Fruit fly (Drosophila melanogaster) whole organism, embryonic: Measurements from ENCODE around the gene CG31542.

Experiments used
- ATbp ChIP-seq: fragments of 200-800 bp; sonication (Bioruptor generic); optimal IDR thresholded peaks from 2 replicates; lab custom pipeline; 2017; ENCODE audit warnings: missing biosample characterization, mild to moderate bottlenecking, missing genetic modification characterization, missing genetic modification reagents
- BEAF-32 ChIP-seq: fragments of 200-800 bp; sonication (Bioruptor generic); optimal IDR thresholded peaks from 3 replicates; lab custom pipeline; 2017; ENCODE audit warnings: missing biosample characterization, missing genetic modification characterization, mild to moderate bottlenecking, moderate library complexity, missing genetic modification reagents
- CG10366 ChIP-seq: fragments of 200-800 bp; sonication (Bioruptor generic); IDR thresholded peaks from 2 replicates; pipeline ENCODE4 v1.3.6; 2022; ENCODE audit warnings: missing biosample characterization, missing genetic modification characterization
- CG10543 ChIP-seq: fragments of 200-800 bp; sonication (Bioruptor generic); optimal IDR thresholded peaks from 3 replicates; lab custom pipeline; 2017; ENCODE audit warnings: missing biosample characterization, mild to moderate bottlenecking, missing genetic modification characterization, moderate library complexity
- CG12155 ChIP-seq: fragments of 200-800 bp; sonication (Bioruptor generic); optimal IDR thresholded peaks from 3 replicates; lab custom pipeline; 2016; ENCODE audit warnings: missing biosample characterization, missing genetic modification characterization
- CG14667 ChIP-seq: fragments of 200-800 bp; sonication (Bioruptor generic); IDR thresholded peaks from 2 replicates; pipeline ENCODE4 v1.3.6; 2022; ENCODE audit warnings: missing biosample characterization, missing genetic modification characterization
- CG2129 ChIP-seq: fragments of 200-800 bp; sonication (Bioruptor generic); IDR thresholded peaks from 2 replicates; pipeline ENCODE4 v1.3.6; 2022; ENCODE audit warnings: missing biosample characterization, missing genetic modification characterization; ENCODE audit not compliant: partially characterized antibody
- CG2678 ChIP-seq: fragments of 200-800 bp; sonication (Bioruptor generic); optimal IDR thresholded peaks from 3 replicates; lab custom pipeline; 2019; ENCODE audit warnings: missing biosample characterization, mild to moderate bottlenecking, missing genetic modification characterization, moderate library complexity
- CG2875 ChIP-seq: fragments of 200-800 bp; sonication (Bioruptor generic); optimal IDR thresholded peaks from 2 replicates; lab custom pipeline; 2017; ENCODE audit warnings: missing biosample characterization, mild to moderate bottlenecking, missing genetic modification characterization, missing genetic modification reagents
- CG4707 ChIP-seq: fragments of 200-800 bp; sonication (Bioruptor generic); optimal IDR thresholded peaks from 2 replicates; lab custom pipeline; 2018; ENCODE audit warnings: missing biosample characterization, mild to moderate bottlenecking, missing genetic modification characterization, moderate library complexity
- CG6813 ChIP-seq: fragments of 200-800 bp; sonication (Bioruptor generic); optimal IDR thresholded peaks from 2 replicates; lab custom pipeline; 2017; ENCODE audit warnings: missing biosample characterization, missing genetic modification characterization, mild to moderate bottlenecking, moderate library complexity, missing genetic modification reagents
- CG7745 ChIP-seq: fragments of 200-800 bp; sonication (Bioruptor generic); optimal IDR thresholded peaks from 2 replicates; lab custom pipeline; 2018; ENCODE audit warnings: missing biosample characterization, mild to moderate bottlenecking, missing genetic modification characterization, moderate library complexity
- CG8359 ChIP-seq: fragments of 200-800 bp; sonication (Bioruptor generic); optimal IDR thresholded peaks from 2 replicates; lab custom pipeline; 2017; ENCODE audit warnings: missing biosample characterization, mild to moderate bottlenecking, missing genetic modification characterization, borderline replicate concordance
- Dll ChIP-seq: fragments of 200-800 bp; sonication (Bioruptor generic); IDR thresholded peaks from 4 replicates; pipeline ENCODE4 v1.3.6; 2022; ENCODE audit warnings: missing biosample characterization, missing genetic modification characterization; ENCODE audit not compliant: partially characterized antibody
- H2.0 ChIP-seq: fragments of 200-800 bp; sonication (Bioruptor generic); IDR thresholded peaks from 2 replicates; pipeline ENCODE4 v1.3.6; 2022; ENCODE audit warnings: missing biosample characterization, missing genetic modification characterization
- Hmr ChIP-seq: fragments of 200-800 bp; sonication (Bioruptor generic); optimal IDR thresholded peaks from 3 replicates; lab custom pipeline; 2017; ENCODE audit warnings: mild to moderate bottlenecking, missing biosample characterization, missing genetic modification reagents, missing genetic modification characterization
- Kr ChIP-seq: fragments of 200-800 bp; sonication (Bioruptor generic); optimal IDR thresholded peaks from 2 replicates; lab custom pipeline; 2017; ENCODE audit warnings: missing biosample characterization, mild to moderate bottlenecking, missing genetic modification characterization
- Lim3 ChIP-seq: fragments of 200-800 bp; sonication (Bioruptor generic); IDR thresholded peaks from 2 replicates; pipeline ENCODE4 v1.3.6; 2022; ENCODE audit warnings: missing biosample characterization, missing genetic modification characterization
- Meics ChIP-seq: fragments of 200-800 bp; sonication (Bioruptor generic); optimal IDR thresholded peaks from 2 replicates; lab custom pipeline; 2017; ENCODE audit warnings: missing biosample characterization, mild to moderate bottlenecking, missing genetic modification characterization
- PHDP ChIP-seq: fragments of 200-800 bp; sonication (Bioruptor generic); optimal IDR thresholded peaks from 3 replicates; lab custom pipeline; 2018; ENCODE audit warnings: missing biosample characterization, mild to moderate bottlenecking, missing genetic modification characterization, moderate library complexity
- Rfx ChIP-seq: fragments of 200-800 bp; sonication (Bioruptor generic); IDR thresholded peaks from 2 replicates; pipeline ENCODE4 v1.3.6; 2022; ENCODE audit warnings: missing biosample characterization, missing genetic modification characterization
- Xrp1 ChIP-seq: fragments of 200-800 bp; sonication (Bioruptor generic); IDR thresholded peaks from 2 replicates; pipeline ENCODE4 v1.3.6; 2022; ENCODE audit warnings: missing biosample characterization, missing genetic modification characterization
- ac ChIP-seq: fragments of 200-800 bp; sonication (Bioruptor generic); optimal IDR thresholded peaks from 3 replicates; lab custom pipeline; 2017; ENCODE audit warnings: missing biosample characterization, mild to moderate bottlenecking, missing genetic modification characterization
- ase ChIP-seq: fragments of 200-800 bp; sonication (Bioruptor generic); IDR thresholded peaks from 3 replicates; pipeline ENCODE4 v1.3.6; 2022; ENCODE audit warnings: missing biosample characterization, missing genetic modification characterization
- chinmo ChIP-seq: fragments of 200-800 bp; sonication (Bioruptor generic); IDR thresholded peaks from 4 replicates; pipeline ENCODE4 v1.3.6; 2022; ENCODE audit warnings: missing biosample characterization, missing genetic modification characterization; ENCODE audit not compliant: partially characterized antibody
- disco-r ChIP-seq: fragments of 200-800 bp; sonication (Bioruptor generic); optimal IDR thresholded peaks from 2 replicates; lab custom pipeline; 2016; ENCODE audit warnings: missing biosample characterization, missing genetic modification characterization
- dmrt11E ChIP-seq: fragments of 200-800 bp; sonication (Bioruptor generic); optimal IDR thresholded peaks from 3 replicates; lab custom pipeline; 2018; ENCODE audit warnings: missing biosample characterization, mild to moderate bottlenecking, missing genetic modification characterization, moderate library complexity
- emc ChIP-seq: fragments of 200-800 bp; sonication (Bioruptor generic); optimal IDR thresholded peaks from 2 replicates; lab custom pipeline; 2016; ENCODE audit warnings: missing biosample characterization, missing genetic modification characterization
- fd102C ChIP-seq: fragments of 200-800 bp; sonication (Bioruptor generic); optimal IDR thresholded peaks from 2 replicates; lab custom pipeline; 2018; ENCODE audit warnings: missing biosample characterization, mild to moderate bottlenecking, missing genetic modification characterization, moderate library complexity
- grn ChIP-seq: fragments of 200-800 bp; sonication (Bioruptor generic); optimal IDR thresholded peaks from 3 replicates; lab custom pipeline; 2017; ENCODE audit warnings: missing biosample characterization, missing genetic modification characterization
- gsb-n ChIP-seq: fragments of 200-800 bp; sonication (Bioruptor generic); optimal IDR thresholded peaks from 3 replicates; lab custom pipeline; 2018; ENCODE audit warnings: missing biosample characterization, mild to moderate bottlenecking, missing genetic modification characterization
- hbn ChIP-seq: fragments of 200-800 bp; sonication (Bioruptor generic); IDR thresholded peaks from 2 replicates; pipeline ENCODE4 v1.3.6; 2022; ENCODE audit warnings: missing biosample characterization, missing genetic modification characterization; ENCODE audit not compliant: partially characterized antibody
- knrl ChIP-seq: fragments of 200-800 bp; sonication (Bioruptor generic); IDR thresholded peaks from 3 replicates; pipeline ENCODE4 v1.3.6; 2022; ENCODE audit warnings: missing biosample characterization, missing genetic modification characterization; ENCODE audit not compliant: partially characterized antibody
- lab ChIP-seq: fragments of 200-800 bp; sonication (Bioruptor generic); optimal IDR thresholded peaks from 3 replicates; lab custom pipeline; 2017; ENCODE audit warnings: missing biosample characterization, missing genetic modification characterization, mild to moderate bottlenecking, moderate library complexity, missing genetic modification reagents
- lov ChIP-seq, 2 experiments: fragments of 200-800 bp in 1 of 2; fragments of >200 bp in 1 of 2; sonication (Bioruptor generic) in 1 of 2; IDR thresholded peaks in 1 of 2; optimal IDR thresholded peaks in 1 of 2; 2 replicates in 1 of 2; 3 replicates in 1 of 2; pipeline versions ENCODE4 v1.3.6 to Lab custom; 2017 to 2022; ENCODE audit warnings: missing biosample characterization in 1 of 2, missing genetic modification characterization in 1 of 2
- pan ChIP-seq, 4 experiments: fragments of >200 bp in 3 of 4; fragments of 200-800 bp in 1 of 4; sonication (Bioruptor generic) in 1 of 4; optimal IDR thresholded peaks in 3 of 4; IDR thresholded peaks in 1 of 4; 2 replicates each; pipeline versions ENCODE4 v1.3.6 to Lab custom; 2017 to 2022; ENCODE audit warnings: missing biosample characterization in 2 of 4, missing genetic modification characterization in 2 of 4, mixed read lengths in 1 of 4
- pb ChIP-seq: fragments of 200-800 bp; sonication (Bioruptor generic); optimal IDR thresholded peaks from 3 replicates; lab custom pipeline; 2016; ENCODE audit warnings: missing biosample characterization, missing genetic modification characterization
- run ChIP-seq: fragments of 200-800 bp; sonication (Bioruptor generic); optimal IDR thresholded peaks from 3 replicates; lab custom pipeline; 2018; ENCODE audit warnings: missing biosample characterization, mild to moderate bottlenecking, missing genetic modification characterization
- sd ChIP-seq: fragments of 200-800 bp; sonication (Bioruptor generic); optimal IDR thresholded peaks from 3 replicates; lab custom pipeline; 2018; ENCODE audit warnings: missing biosample characterization, mild to moderate bottlenecking, missing genetic modification characterization, moderate library complexity
- sens ChIP-seq: fragments of 200-800 bp; sonication (Bioruptor generic); peaks from one replicate; lab custom pipeline; 2016; ENCODE audit warnings: missing biosample characterization, missing genetic modification characterization
- tgo ChIP-seq: fragments of 200-800 bp; sonication (Bioruptor generic); IDR thresholded peaks from 3 replicates; pipeline ENCODE4 v1.3.6; 2022; ENCODE audit warnings: missing biosample characterization, missing genetic modification characterization
- toy ChIP-seq: fragments of 200-800 bp; sonication (Bioruptor generic); IDR thresholded peaks from 2 replicates; pipeline ENCODE4 v1.3.6; 2022; ENCODE audit warnings: missing biosample characterization, missing genetic modification characterization
- wek ChIP-seq: fragments of 200-800 bp; sonication (Bioruptor generic); optimal IDR thresholded peaks from 3 replicates; lab custom pipeline; 2018; ENCODE audit warnings: missing biosample characterization, mild to moderate bottlenecking, missing genetic modification characterization, moderate library complexity
- zen ChIP-seq: fragments of 200-800 bp; sonication (Bioruptor generic); optimal IDR thresholded peaks from 3 replicates; lab custom pipeline; 2018; ENCODE audit warnings: missing biosample characterization, mild to moderate bottlenecking, missing genetic modification characterization, moderate library complexity
- zen2 ChIP-seq: fragments of 200-800 bp; sonication (Bioruptor generic); IDR thresholded peaks from 3 replicates; pipeline ENCODE4 v1.3.6; 2022; ENCODE audit warnings: missing biosample characterization, missing genetic modification characterization; ENCODE audit not compliant: partially characterized antibody

Gene CG31542

dm6 chr3R:5369490-5370001 lies at the start of gene CG31542, which contains the start of gene CG34277:
Gene CG31542 (plus strand): TSS chr3R:5369540.
Gene CG34277 (plus strand): TSS chr3R:5369540.
- TF ChIP-seq Dll (GFP tag; lab: Robert Waterston, UW): no peak
- TF ChIP-seq lov (optimal IDR thresholded peaks at IDR 0.05; lab: Kevin White, UChicago): no peak
- 0 out of 3 replicates have a peak, but pooled peaks have one; percentile 28 for TF ChIP-seq lov (GFP tag; IDR thresholded peaks at IDR 0.05; lab: Robert Waterston, UW)
- peak; percentile 53; the same call in 1 of the 2 replicates for TF ChIP-seq CG14667 (GFP tag; lab: Robert Waterston, UW)
- TF ChIP-seq hbn (GFP tag; lab: Robert Waterston, UW): 0 out of 2 replicates have a peak, but pooled peaks have one; percentile 17
- TF ChIP-seq, all 482 proteins: peak for 3

dm6 chr3R:5320672-5321071 lies 48.7 kb upstream of the CG31542 start:
- TF ChIP-seq toy (GFP tag; lab: Robert Waterston, UW) (no peak), Xrp1 (GFP tag; lab: Robert Waterston, UW) (peak; percentile 26; the same call in 1 of the 2 replicates), fd102C (peak; percentile 34), CG2678 (peak; percentile 16), CG2129 (GFP tag; lab: Robert Waterston, UW) (no peak), zen2 (GFP tag; lab: Robert Waterston, UW) (no peak), Kr (peak; percentile 26), sd (peak; percentile 10), dmrt11E (tag; lab: Kevin White, UChicago) (peak; percentile 37), tgo (GFP tag; lab: Robert Waterston, UW) (no peak), pan (optimal IDR thresholded peaks at IDR 0.05; lab: Kevin White, UChicago) (no peak), pan (GFP tag; optimal IDR thresholded peaks at IDR 0.05 in 1 of 2, IDR thresholded peaks at IDR 0.05 in 1 of 2) (no peak), CG2875 (peak; percentile 1), BEAF-32 (no peak), zen (peak; percentile 46), emc (GFP tag; lab: Kevin White, UChicago) (no peak), CG12155 (GFP tag; lab: Kevin White, UChicago) (no peak), CG4707 (GFP tag; lab: Kevin White, UChicago) (peak; percentile 24), gsb-n (tag; lab: Kevin White, UChicago) (peak; percentile 12), ase (no peak), H2.0 (GFP tag; lab: Robert Waterston, UW) (no peak), CG6813 (GFP tag; lab: Kevin White, UChicago) (peak; percentile 55), ac (GFP tag; lab: Kevin White, UChicago) (peak; percentile 62), CG8359 (GFP tag; lab: Kevin White, UChicago) (peak; percentile 35), PHDP (tag; lab: Kevin White, UChicago) (peak; percentile 38), CG10366 (no peak), knrl (GFP tag; lab: Robert Waterston, UW) (no peak), lab (GFP tag; lab: Kevin White, UChicago) (peak; percentile 42), run (tag; lab: Kevin White, UChicago) (no peak), sens (peak; percentile 76), Hmr (GFP tag; lab: Kevin White, UChicago) (peak; percentile 23), CG7745 (tag; lab: Kevin White, UChicago) (peak; percentile 35), pb (GFP tag; lab: Kevin White, UChicago) (no peak), disco-r (GFP tag; lab: Kevin White, UChicago) (no peak), Lim3 (GFP tag; lab: Robert Waterston, UW) (no peak), Meics (GFP tag; lab: Kevin White, UChicago) (peak; percentile 5), chinmo (GFP tag; lab: Robert Waterston, UW) (no peak), Rfx (GFP tag; lab: Robert Waterston, UW) (0 out of 2 replicates have a peak, but pooled peaks have one; percentile 7), wek (GFP tag; lab: Kevin White, UChicago) (peak; percentile 39), grn (peak; percentile 21), ATbp (GFP tag; lab: Kevin White, UChicago) (peak; percentile 35), CG10543 (no peak)
